Fruit fly (Drosophila melanogaster) whole organism, embryonic: ENCODE measurements around the gene SkpC.

Source experiments
- CG10462 ChIP-seq: fragments of 200-800 bp; sonication (Bioruptor generic); optimal IDR thresholded peaks from 2 replicates; lab custom pipeline; 2016; ENCODE audit warnings: missing biosample characterization, missing genetic modification characterization
- CG33557 ChIP-seq: fragments of 200-800 bp; sonication (Bioruptor generic); optimal IDR thresholded peaks from 2 replicates; lab custom pipeline; 2019; ENCODE audit warnings: missing biosample characterization, mild to moderate bottlenecking, missing genetic modification characterization, moderate library complexity
- Drgx ChIP-seq: fragments of 200-800 bp; sonication (Bioruptor generic); IDR thresholded peaks from 2 replicates; pipeline ENCODE4 v1.3.6; 2022; ENCODE audit warnings: missing biosample characterization, missing genetic modification characterization
- Hr3 ChIP-seq: fragments of 200-800 bp; sonication (Bioruptor generic); optimal IDR thresholded peaks from 3 replicates; lab custom pipeline; 2016; ENCODE audit warnings: missing biosample characterization, missing genetic modification characterization
- Meics ChIP-seq: fragments of 200-800 bp; sonication (Bioruptor generic); optimal IDR thresholded peaks from 2 replicates; lab custom pipeline; 2017; ENCODE audit warnings: missing biosample characterization, mild to moderate bottlenecking, missing genetic modification characterization
- Nf-YC ChIP-seq: fragments of 200-800 bp; optimal IDR thresholded peaks from 3 replicates; lab custom pipeline; 2019; ENCODE audit warnings: missing biosample characterization, mild to moderate bottlenecking, missing genetic modification characterization, moderate library complexity

- TF ChIP-seq Drgx (GFP tag; lab: Robert Waterston, UW) (peak; percentile 96), Hr3 (GFP tag; lab: Kevin White, UChicago) (peak; percentile 94), Meics (GFP tag; lab: Kevin White, UChicago) (peak; percentile 87), CG10462 (GFP tag; lab: Kevin White, UChicago) (peak; percentile 87), CG33557 (GFP tag; lab: Kevin White, UChicago) (peak; percentile 90), Nf-YC (tag; lab: Kevin White, UChicago) (peak; percentile 79)
These were observed 31.0 kb downstream of the SkpC start for dm6 chrX:19846701-19847383.
